Worm (Caenorhabditis elegans) whole organism, young adult: ENCODE data around the gene C04E12.2.

ENCODE experiments used
- F55B11.4 ChIP-seq: sonication (generic microtip); optimal IDR thresholded peaks from 2 replicates; lab custom pipeline; 2016; ENCODE audit warnings: missing compliant biosample characterization, missing genetic modification characterization, borderline replicate concordance; ENCODE audit not compliant: insufficient read depth
- T07F8.4 ChIP-seq: sonication (generic microtip); optimal IDR thresholded peaks from 2 replicates; lab custom pipeline; 2016; ENCODE audit warnings: mild to moderate bottlenecking, missing genetic modification characterization, moderate library complexity, missing compliant biosample characterization
- Y95B8A.8 ChIP-seq: fragments of 200-800 bp; sonication (Bioruptor generic); IDR thresholded peaks from 2 replicates; pipeline ENCODE4 v1.3.6; 2022; ENCODE audit warnings: missing genetic modification reagents, missing genetic modification characterization, missing compliant biosample characterization
- aptf-3 ChIP-seq: fragments of 200-800 bp; sonication (Bioruptor generic); IDR thresholded peaks from 2 replicates; pipeline ENCODE4 v1.3.6; 2022; ENCODE audit warnings: missing genetic modification characterization, missing compliant biosample characterization
- attf-6 ChIP-seq: fragments of 200-800 bp; sonication (Bioruptor generic); IDR thresholded peaks from 2 replicates; pipeline ENCODE4 v1.3.6; 2022; ENCODE audit warnings: missing genetic modification reagents, missing genetic modification characterization, missing compliant biosample characterization
- ets-4 ChIP-seq: fragments of 200-800 bp; sonication (Bioruptor generic); optimal IDR thresholded peaks from 2 replicates; lab custom pipeline; 2018; ENCODE audit warnings: mild to moderate bottlenecking, missing genetic modification characterization, missing compliant biosample characterization
- let-526 ChIP-seq: fragments of 200-800 bp; sonication (Bioruptor generic); IDR thresholded peaks from 2 replicates; pipeline ENCODE4 v1.3.6; 2022; ENCODE audit warnings: missing genetic modification reagents, missing genetic modification characterization, missing compliant biosample characterization
- pha-4 ChIP-seq: fragments of 150-350 bp; sonication (generic microtip); optimal IDR thresholded peaks from 2 replicates; lab custom pipeline; 2014; ENCODE audit warnings: missing biosample characterization, missing genetic modification reagents, missing genetic modification characterization
- rec-8 ChIP-seq, 2 experiments: sonication (generic microtip); optimal IDR thresholded peaks; 2 replicates each; lab custom pipeline; 2016; ENCODE audit warnings: mild to moderate bottlenecking in 2 of 2, missing genetic modification characterization in 2 of 2, missing genetic modification reagents in 2 of 2, missing genotype in 2 of 2, missing biosample characterization in 1 of 2, missing compliant biosample characterization in 1 of 2, moderate library complexity in 1 of 2
- snpc-4 ChIP-seq, 5 experiments: fragments of 150-350 bp in 1 of 5; sonication (generic microtip) in 4 of 5; optimal IDR thresholded peaks; 2 replicates each; lab custom pipeline; 2014 to 2018; ENCODE audit warnings: missing genetic modification characterization in 5 of 5, missing biosample characterization in 3 of 5, antibody characterized with exemption in 2 of 5, mild to moderate bottlenecking in 2 of 5, missing compliant biosample characterization in 2 of 5, missing genotype in 2 of 5, moderate library complexity in 2 of 5, missing genetic modification reagents in 1 of 5
- somi-1 ChIP-seq: fragments of 200-800 bp; sonication (Bioruptor generic); optimal IDR thresholded peaks from 2 replicates; lab custom pipeline; 2018; ENCODE audit warnings: mild to moderate bottlenecking, missing genetic modification characterization, missing compliant biosample characterization
- ztf-18 ChIP-seq: sonication (generic microtip); optimal IDR thresholded peaks from 2 replicates; lab custom pipeline; 2016; ENCODE audit warnings: missing genotype, mild to moderate bottlenecking, missing genetic modification characterization, missing compliant biosample characterization
- ztf-25 ChIP-seq: fragments of 200-800 bp; sonication (Bioruptor generic); IDR thresholded peaks from 2 replicates; pipeline ENCODE4 v1.3.6; 2022; ENCODE audit warnings: missing genetic modification reagents, missing genetic modification characterization, missing compliant biosample characterization
- ztf-6 ChIP-seq: fragments of 200-800 bp; sonication (Bioruptor generic); IDR thresholded peaks from 2 replicates; pipeline ENCODE4 v1.3.6; 2022; ENCODE audit warnings: missing genetic modification reagents, missing genetic modification characterization, missing compliant biosample characterization

- TF ChIP-seq ztf-6 (no peak), let-526 (GFP tag; lab: Robert Waterston, UW) (no peak), ztf-25 (GFP tag; lab: Robert Waterston, UW) (no peak), ets-4 (GFP tag; lab: Kevin White, UChicago) (no peak), attf-6 (no peak), pha-4 (tag; lab: Kevin White, UChicago) (no peak), somi-1 (GFP tag; lab: Kevin White, UChicago) (no peak), ztf-18 (tag; lab: Kevin White, UChicago) (no peak), aptf-3 (GFP tag; lab: Robert Waterston, UW) (no peak), T07F8.4 (tag; lab: Kevin White, UChicago) (no peak), rec-8 (tag; optimal IDR thresholded peaks at IDR 0.05; lab: Kevin White, UChicago) (no peak), snpc-4 (GFP tag; optimal IDR thresholded peaks at IDR 0.05; lab: Kevin White, UChicago) (no peak), snpc-4 (tag; optimal IDR thresholded peaks at IDR 0.05; lab: Kevin White, UChicago) (peak in 1 of 4 experiments; percentile 75), F55B11.4 (no peak), Y95B8A.8 (GFP tag; lab: Robert Waterston, UW) (no peak)
Observed at ce11 chrV:3394065-3394464, 26.2 kb downstream of the C04E12.2 start.
